Worm (Caenorhabditis elegans) whole organism, L3 larva: ENCODE data around the gene srd-12.

ENCODE experiments used
- ama-1 ChIP-seq: fragments of 150-350 bp; optimal IDR thresholded peaks from 2 replicates; lab custom pipeline; 2018
- daf-12 ChIP-seq: fragments of 150-350 bp; optimal IDR thresholded peaks from 2 replicates; lab custom pipeline; 2014; ENCODE audit warnings: missing biosample characterization, missing genetic modification reagents, missing genetic modification characterization
- elt-1 ChIP-seq: fragments of 150-350 bp; optimal IDR thresholded peaks from 2 replicates; lab custom pipeline; 2014; ENCODE audit warnings: missing biosample characterization, missing genetic modification characterization
- fkh-10 ChIP-seq: sonication (generic microtip); optimal IDR thresholded peaks from 2 replicates; lab custom pipeline; 2017; ENCODE audit warnings: missing biosample characterization, missing genetic modification reagents, missing genetic modification characterization
- jun-1 ChIP-seq: fragments of 150-350 bp; optimal IDR thresholded peaks from 2 replicates; lab custom pipeline; 2014; ENCODE audit warnings: missing biosample characterization, missing genetic modification reagents, missing genetic modification characterization
- lin-39 ChIP-seq: fragments of 150-350 bp; optimal IDR thresholded peaks from 2 replicates; lab custom pipeline; 2018; ENCODE audit warnings: missing biosample characterization, missing genetic modification reagents, missing genetic modification characterization
- nfya-1 ChIP-seq: sonication (generic microtip); optimal IDR thresholded peaks from 2 replicates; lab custom pipeline; 2017; ENCODE audit warnings: missing genetic modification characterization, mild to moderate bottlenecking, missing compliant biosample characterization, antibody characterized with exemption, moderate library complexity; ENCODE audit not compliant: insufficient read depth
- nhr-12 ChIP-seq: fragments of 150-350 bp; optimal IDR thresholded peaks from 2 replicates; lab custom pipeline; 2014; ENCODE audit warnings: missing biosample characterization, missing genetic modification characterization
- nhr-76 ChIP-seq: fragments of 150-350 bp; sonication (generic microtip); optimal IDR thresholded peaks from 5 replicates; lab custom pipeline; 2014; ENCODE audit warnings: missing biosample characterization, missing genetic modification characterization
- sea-2 ChIP-seq: fragments of 150-350 bp; sonication (generic microtip); optimal IDR thresholded peaks from 4 replicates; lab custom pipeline; 2014; ENCODE audit warnings: missing biosample characterization, missing genetic modification reagents, missing genetic modification characterization
- snpc-4 ChIP-seq: fragments of 150-350 bp; optimal IDR thresholded peaks from 2 replicates; lab custom pipeline; 2014; ENCODE audit warnings: missing biosample characterization, missing genetic modification characterization
- tbx-2 ChIP-seq: sonication (generic microtip); optimal IDR thresholded peaks from 2 replicates; lab custom pipeline; 2016; ENCODE audit warnings: mild to moderate bottlenecking, missing genetic modification characterization, missing compliant biosample characterization
- unc-62 ChIP-seq: fragments of 150-350 bp; sonication (generic microtip); optimal IDR thresholded peaks from 4 replicates; lab custom pipeline; 2014; ENCODE audit warnings: missing biosample characterization, missing genetic modification reagents, missing genetic modification characterization
- zag-1 ChIP-seq: fragments of 150-350 bp; optimal IDR thresholded peaks from 2 replicates; lab custom pipeline; 2014; ENCODE audit warnings: missing biosample characterization, missing genetic modification characterization

- TF ChIP-seq daf-12 (tag; lab: Kevin White, UChicago) (no peak), jun-1 (tag; lab: Kevin White, UChicago) (no peak), tbx-2 (tag; lab: Kevin White, UChicago) (no peak), snpc-4 (tag; lab: Kevin White, UChicago) (no peak), unc-62 (GFP tag; lab: Kevin White, UChicago) (no peak), lin-39 (no peak), elt-1 (tag; lab: Kevin White, UChicago) (no peak), nhr-12 (tag; lab: Kevin White, UChicago) (no peak), sea-2 (GFP tag; lab: Kevin White, UChicago) (no peak), ama-1 (lab: Kevin White, UChicago) (peak; percentile 65), zag-1 (no peak), nhr-76 (tag; lab: Kevin White, UChicago) (no peak), nfya-1 (tag; lab: Kevin White, UChicago) (no peak), fkh-10 (GFP tag; lab: Kevin White, UChicago) (no peak)
Measured at ce11 chrIV:5664375-5665004, 34.4 kb upstream of the srd-12 start, which contains the start of gene bec-1.
